Worm (Caenorhabditis elegans) whole organism, L1 larva: Measurements from ENCODE around the gene prmt-5.

Experiments used
- F16B12.6 ChIP-seq: fragments of 150-350 bp; optimal IDR thresholded peaks from 2 replicates; lab custom pipeline; 2014; ENCODE audit warnings: missing biosample characterization, missing genetic modification characterization
- Y116A8C.19 ChIP-seq: sonication (generic microtip); optimal IDR thresholded peaks from 2 replicates; lab custom pipeline; 2016; ENCODE audit warnings: missing compliant biosample characterization, missing genetic modification characterization, borderline replicate concordance
- alr-1 ChIP-seq: fragments of 200-800 bp; sonication (Bioruptor generic); optimal IDR thresholded peaks from 2 replicates; lab custom pipeline; 2018; ENCODE audit warnings: borderline replicate concordance, mild to moderate bottlenecking, missing genetic modification characterization, missing compliant biosample characterization
- aly-2 ChIP-seq: fragments of 150-350 bp; optimal IDR thresholded peaks from 2 replicates; lab custom pipeline; 2014; ENCODE audit warnings: missing biosample characterization, missing genetic modification characterization
- ces-1 ChIP-seq: fragments of 150-350 bp; optimal IDR thresholded peaks from 2 replicates; lab custom pipeline; 2014; ENCODE audit warnings: missing biosample characterization, missing genetic modification reagents, missing genetic modification characterization
- dpl-1 ChIP-seq, 3 experiments: fragments of 150-350 bp in 2 of 3; sonication (generic microtip) in 1 of 3; optimal IDR thresholded peaks; 2 replicates each; lab custom pipeline; 2014 to 2017; ENCODE audit warnings: missing biosample characterization in 3 of 3, missing genetic modification characterization in 3 of 3, missing genetic modification reagents in 3 of 3
- egl-27 ChIP-seq, 2 experiments: fragments of 150-350 bp in 1 of 2; sonication (generic microtip); optimal IDR thresholded peaks; 3 replicates each; lab custom pipeline; 2017 to 2018; ENCODE audit warnings: missing biosample characterization in 2 of 2, missing genetic modification characterization in 2 of 2, missing genetic modification reagents in 2 of 2
- nhr-28 ChIP-seq: fragments of 150-350 bp; optimal IDR thresholded peaks from 2 replicates; lab custom pipeline; 2014; ENCODE audit warnings: missing biosample characterization, missing genetic modification characterization
- skn-1 ChIP-seq: fragments of 150-350 bp; optimal IDR thresholded peaks from 2 replicates; lab custom pipeline; 2014; ENCODE audit warnings: missing biosample characterization, missing genetic modification characterization
- sox-4 ChIP-seq: sonication (generic microtip); optimal IDR thresholded peaks from 2 replicates; lab custom pipeline; 2016; ENCODE audit warnings: missing genetic modification characterization, missing compliant biosample characterization
- tlp-1 ChIP-seq: fragments of 150-350 bp; optimal IDR thresholded peaks from 2 replicates; lab custom pipeline; 2014; ENCODE audit warnings: missing biosample characterization, missing genetic modification characterization

DNA sequence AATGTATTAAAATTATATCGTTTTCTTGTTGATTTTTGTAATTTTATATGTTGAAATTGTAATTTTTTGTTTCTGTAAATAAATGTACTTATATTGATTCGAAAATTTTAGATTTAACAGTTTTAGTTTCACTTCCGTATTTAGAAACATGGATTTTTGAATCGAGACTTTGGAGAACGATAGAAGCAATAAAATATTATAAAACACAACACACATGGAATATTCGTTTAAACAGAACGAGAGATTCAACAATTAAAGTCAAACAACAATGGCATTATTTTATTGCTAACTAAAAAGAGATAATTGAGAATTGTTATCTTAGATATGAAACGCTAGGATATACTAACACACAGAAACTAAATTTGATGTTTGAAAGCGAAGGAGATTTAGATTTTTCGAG is 38.1 kb downstream of the prmt-5 start:
- TF ChIP-seq aly-2 (tag; lab: Kevin White, UChicago): no peak
- TF ChIP-seq dpl-1 (GFP tag; optimal IDR thresholded peaks at IDR 0.05; lab: Kevin White, UChicago): no peak
- no peak for TF ChIP-seq tlp-1
- no peak for TF ChIP-seq nhr-28 (tag; lab: Kevin White, UChicago)
- no peak for TF ChIP-seq F16B12.6 (tag; lab: Kevin White, UChicago)
- no peak for TF ChIP-seq sox-4
- no peak for TF ChIP-seq skn-1 (tag; lab: Kevin White, UChicago)
- TF ChIP-seq ces-1 (GFP tag; lab: Kevin White, UChicago): no peak
- no peak for TF ChIP-seq egl-27 (tag; optimal IDR thresholded peaks at IDR 0.05; lab: Kevin White, UChicago)
- TF ChIP-seq alr-1: no peak
- TF ChIP-seq Y116A8C.19 (tag; lab: Kevin White, UChicago): no peak
